Worm (Caenorhabditis elegans) whole organism, L3 larva: Measurements from ENCODE around the gene W03C9.6.

ENCODE experiments used
- aly-2 ChIP-seq: fragments of 150-350 bp; optimal IDR thresholded peaks from 2 replicates; lab custom pipeline; 2014; ENCODE audit warnings: missing biosample characterization, missing genetic modification characterization
- ama-1 ChIP-seq: fragments of 150-350 bp; optimal IDR thresholded peaks from 2 replicates; lab custom pipeline; 2018
- elt-1 ChIP-seq: fragments of 150-350 bp; optimal IDR thresholded peaks from 2 replicates; lab custom pipeline; 2014; ENCODE audit warnings: missing biosample characterization, missing genetic modification characterization
- fkh-10 ChIP-seq: sonication (generic microtip); optimal IDR thresholded peaks from 2 replicates; lab custom pipeline; 2017; ENCODE audit warnings: missing biosample characterization, missing genetic modification reagents, missing genetic modification characterization
- jun-1 ChIP-seq: fragments of 150-350 bp; optimal IDR thresholded peaks from 2 replicates; lab custom pipeline; 2014; ENCODE audit warnings: missing biosample characterization, missing genetic modification reagents, missing genetic modification characterization
- nfya-1 ChIP-seq: sonication (generic microtip); optimal IDR thresholded peaks from 2 replicates; lab custom pipeline; 2017; ENCODE audit warnings: missing genetic modification characterization, mild to moderate bottlenecking, missing compliant biosample characterization, antibody characterized with exemption, moderate library complexity; ENCODE audit not compliant: insufficient read depth
- nhr-11 ChIP-seq: fragments of 150-350 bp; optimal IDR thresholded peaks from 2 replicates; lab custom pipeline; 2014; ENCODE audit warnings: missing biosample characterization, missing genetic modification characterization
- nhr-12 ChIP-seq: fragments of 150-350 bp; optimal IDR thresholded peaks from 2 replicates; lab custom pipeline; 2014; ENCODE audit warnings: missing biosample characterization, missing genetic modification characterization
- nhr-43 ChIP-seq: sonication (generic microtip); optimal IDR thresholded peaks from 2 replicates; lab custom pipeline; 2016; ENCODE audit warnings: mild to moderate bottlenecking, missing genetic modification characterization, missing compliant biosample characterization; ENCODE audit not compliant: poor library complexity, severe bottlenecking
- unc-62 ChIP-seq: fragments of 150-350 bp; sonication (generic microtip); optimal IDR thresholded peaks from 4 replicates; lab custom pipeline; 2014; ENCODE audit warnings: missing biosample characterization, missing genetic modification reagents, missing genetic modification characterization
- ztf-11 ChIP-seq: fragments of 150-350 bp; optimal IDR thresholded peaks from 2 replicates; lab custom pipeline; 2014; ENCODE audit warnings: missing biosample characterization, missing genetic modification characterization

DNA sequence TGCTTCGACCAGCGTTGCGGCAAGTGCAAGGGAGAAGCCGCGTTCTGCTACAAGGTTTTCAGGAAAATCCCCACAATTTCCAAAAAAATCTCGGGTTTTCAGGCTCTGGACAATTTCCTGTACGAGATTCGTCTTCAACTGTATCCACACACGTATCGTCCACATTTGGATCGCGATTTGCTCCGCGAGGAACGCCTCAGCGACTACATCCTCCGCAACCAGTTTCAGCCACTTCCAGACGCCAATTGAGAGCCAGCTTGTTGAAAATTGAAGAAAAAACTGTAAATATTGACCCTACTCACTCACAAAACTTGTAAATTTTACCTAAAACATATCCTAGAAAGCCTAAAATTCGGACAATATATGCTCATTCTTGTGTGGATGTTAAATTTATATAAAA lies 10.5 kb downstream of the W03C9.6 start:
- peak; percentile 65 for TF ChIP-seq ama-1
- no peak for TF ChIP-seq aly-2 (tag; lab: Kevin White, UChicago)
- no peak for TF ChIP-seq jun-1 (tag; lab: Kevin White, UChicago)
- TF ChIP-seq elt-1 (tag; lab: Kevin White, UChicago): no peak
- no peak for TF ChIP-seq nfya-1
- TF ChIP-seq nhr-12 (tag; lab: Kevin White, UChicago): no peak
- TF ChIP-seq nhr-11 (tag; lab: Kevin White, UChicago): no peak
- TF ChIP-seq nhr-43 (tag; lab: Kevin White, UChicago): no peak
- TF ChIP-seq ztf-11: no peak
- TF ChIP-seq unc-62 (GFP tag; lab: Kevin White, UChicago): no peak
- TF ChIP-seq fkh-10 (GFP tag; lab: Kevin White, UChicago): no peak
